Fruit fly (Drosophila melanogaster): ENCODE measurements around the gene CG42268.

DNA sequence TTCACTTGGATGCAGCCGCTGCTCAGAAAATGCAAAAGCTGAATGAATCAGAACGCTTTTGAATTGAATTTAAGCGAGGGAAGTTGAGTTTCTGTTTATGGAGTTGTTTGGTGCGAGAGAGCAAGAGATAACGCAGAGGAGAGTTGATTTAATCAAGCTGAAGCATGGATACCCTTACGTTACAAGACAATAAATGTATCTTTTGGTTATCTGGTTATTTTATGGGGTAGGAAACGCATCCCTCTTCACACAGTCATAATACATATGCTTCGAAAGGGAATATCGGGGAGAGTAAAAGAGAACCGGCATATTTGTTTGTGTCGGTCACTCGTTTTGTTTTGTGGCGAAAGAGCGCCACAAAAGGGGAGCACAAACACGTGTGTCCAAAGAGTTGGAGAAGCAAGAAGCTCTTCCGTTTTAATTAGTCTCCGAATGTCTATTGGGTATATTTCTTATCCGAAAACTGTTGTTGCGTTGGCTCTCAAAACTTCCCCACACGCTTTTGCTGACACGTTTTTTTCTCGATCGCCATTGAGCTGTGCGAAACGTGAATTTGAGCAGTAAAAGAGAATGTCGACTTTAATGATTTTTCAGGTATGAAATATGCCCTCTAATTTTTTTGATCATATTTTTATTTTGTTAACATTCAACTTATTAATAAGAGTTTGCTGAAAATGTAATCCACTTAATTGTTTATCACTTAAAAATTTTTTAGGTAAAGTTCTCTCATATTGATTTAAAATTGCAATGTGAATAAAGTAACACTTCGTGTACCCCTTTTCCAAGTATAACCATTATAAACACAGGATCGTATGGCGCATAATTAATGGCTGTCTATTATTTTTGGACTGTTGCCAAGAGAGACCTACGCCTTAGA is 63.3 kb downstream of the CG42268 start, which contains the start of gene Prps:
- TF ChIP-seq CG1621 (tag; optimal IDR thresholded peaks at IDR 0.05) (peak; percentile 72), cyc (GFP tag; optimal IDR thresholded peaks at IDR 0.05) (peak; percentile 90), Sox102F (GFP tag; optimal IDR thresholded peaks at IDR 0.05) (peak; percentile 93)
